Fruit fly (Drosophila melanogaster): ENCODE results near the gene Adss.

Gene Adss

dm6 chr3R:20832689-20833524 lies 2.5 kb upstream of the Adss start, which contains the start of gene Synd (continued):
- no peak for TF ChIP-seq TFAM (GFP tag; optimal IDR thresholded peaks at IDR 0.05)
- peak; percentile 52 for TF ChIP-seq CG18599 (GFP tag; optimal IDR thresholded peaks at IDR 0.05)
- no peak for TF ChIP-seq fd102C (GFP tag; optimal IDR thresholded peaks at IDR 0.05)
- TF ChIP-seq CG18262 (tag; optimal IDR thresholded peaks at IDR 0.05), result peak; percentile 10
- no peak for TF ChIP-seq pb (GFP tag; optimal IDR thresholded peaks at IDR 0.05)
- TF ChIP-seq Ets97D (GFP tag; optimal IDR thresholded peaks at IDR 0.05), result peak; percentile 2
- TF ChIP-seq Kr (GFP tag; optimal IDR thresholded peaks at IDR 0.05), result no peak
- peak; percentile 15 for TF ChIP-seq Nf-YB (GFP tag; optimal IDR thresholded peaks at IDR 0.05)
- peak; percentile 38 for TF ChIP-seq BEAF-32 (GFP tag; optimal IDR thresholded peaks at IDR 0.05)
- TF ChIP-seq gsb (GFP tag; IDR thresholded peaks at IDR 0.05), result no peak
- TF ChIP-seq CG6813 (GFP tag; optimal IDR thresholded peaks at IDR 0.05), result peak; percentile 7
- no peak for TF ChIP-seq CG16815 (GFP tag; optimal IDR thresholded peaks at IDR 0.05)
- no peak for TF ChIP-seq D (optimal IDR thresholded peaks at IDR 0.05)
- peak; percentile 43 for TF ChIP-seq D (GFP tag; optimal IDR thresholded peaks at IDR 0.05)
- no peak for TF ChIP-seq CG5245 (GFP tag; optimal IDR thresholded peaks at IDR 0.05)
- TF ChIP-seq CG12104 (GFP tag; optimal IDR thresholded peaks at IDR 0.05), result peak; percentile 3
- no peak for TF ChIP-seq Elba2 (GFP tag; optimal IDR thresholded peaks at IDR 0.05)
- peak; percentile 34 for TF ChIP-seq CG11504 (tag; optimal IDR thresholded peaks at IDR 0.05)
- TF ChIP-seq HLH54F (GFP tag; optimal IDR thresholded peaks at IDR 0.05), result peak; percentile 35
- TF ChIP-seq CG14441 (GFP tag; IDR thresholded peaks at IDR 0.05), result peak; percentile 44; the same call in 1 of the 2 replicates
- TF ChIP-seq so (GFP tag; IDR thresholded peaks at IDR 0.05), result no peak
- no peak for TF ChIP-seq Blimp-1 (GFP tag; optimal IDR thresholded peaks at IDR 0.05)

- TF ChIP-seq Jarid2 (GFP tag; optimal IDR thresholded peaks at IDR 0.05), result no peak
- TF ChIP-seq CoRest (tag; optimal IDR thresholded peaks at IDR 0.05), result no peak
- no peak for TF ChIP-seq sc (optimal IDR thresholded peaks at IDR 0.05)
- no peak for TF ChIP-seq sc (GFP tag; optimal IDR thresholded peaks at IDR 0.05)
- peak; percentile 58 for TF ChIP-seq Myb (GFP tag; optimal IDR thresholded peaks at IDR 0.05)
- TF ChIP-seq MBD-R2 (GFP tag; IDR thresholded peaks at IDR 0.05), result peak; percentile 38; the same call in 1 of the 2 replicates
- TF ChIP-seq crp (GFP tag; optimal IDR thresholded peaks at IDR 0.05), result peak; percentile 14 to 80
- peak; percentile 7 for TF ChIP-seq MESR4 (GFP tag; optimal IDR thresholded peaks at IDR 0.05)
- no peak for TF ChIP-seq CG17612 (GFP tag; IDR thresholded peaks at IDR 0.05)
- TF ChIP-seq CG5180 (GFP tag; optimal IDR thresholded peaks at IDR 0.05), result no peak
- no peak for TF ChIP-seq klu (GFP tag; IDR thresholded peaks at IDR 0.05)
- TF ChIP-seq nom (GFP tag; optimal IDR thresholded peaks at IDR 0.05), result no peak
- TF ChIP-seq gem (tag; optimal IDR thresholded peaks at IDR 0.05), result no peak
- no peak for TF ChIP-seq Spps (tag; optimal IDR thresholded peaks at IDR 0.05)
- no peak for TF ChIP-seq CG10654 (GFP tag; optimal IDR thresholded peaks at IDR 0.05)
- TF ChIP-seq CG1233 (GFP tag; optimal IDR thresholded peaks at IDR 0.05), result no peak
- no peak for TF ChIP-seq CG5953 (GFP tag; IDR thresholded peaks at IDR 0.05)
- TF ChIP-seq Ets65A (GFP tag), result peak; percentile 52
- peak; percentile 10 for TF ChIP-seq Dp (GFP tag; optimal IDR thresholded peaks at IDR 0.05)
- no peak for TF ChIP-seq tap (tag; optimal IDR thresholded peaks at IDR 0.05)
- no peak for TF ChIP-seq CG30020 (tag; optimal IDR thresholded peaks at IDR 0.05)
- TF ChIP-seq cad (GFP tag; optimal IDR thresholded peaks at IDR 0.05), result no peak
- TF ChIP-seq CG6254 (GFP tag; optimal IDR thresholded peaks at IDR 0.05), result no peak
- peak; percentile 18 for TF ChIP-seq E2f2 (GFP tag; IDR thresholded peaks at IDR 0.05)
- TF ChIP-seq pzg (GFP tag; optimal IDR thresholded peaks at IDR 0.05), result peak; percentile 9
- no peak for TF ChIP-seq jigr1 (GFP tag; IDR thresholded peaks at IDR 0.05)
- no peak for TF ChIP-seq CG18764 (GFP tag; optimal IDR thresholded peaks at IDR 0.05)
These were observed 583 bp upstream of the Adss start, which contains the start of gene CG31223 for dm6 chr3R:20830963-20831362. Gene CG31223, plus strand, starts transcription at chr3R:20831127.
